Worm (Caenorhabditis elegans) whole organism, L1 larva: Measurements from ENCODE around the gene Y54F10BM.21.

Source experiments
- C16A3.4 ChIP-seq: fragments of 150-350 bp; optimal IDR thresholded peaks from 2 replicates; lab custom pipeline; 2014; ENCODE audit warnings: missing biosample characterization, missing genetic modification characterization
- F16B12.6 ChIP-seq: fragments of 150-350 bp; optimal IDR thresholded peaks from 2 replicates; lab custom pipeline; 2014; ENCODE audit warnings: missing biosample characterization, missing genetic modification characterization
- aha-1 ChIP-seq: fragments of 150-350 bp; optimal IDR thresholded peaks from 2 replicates; lab custom pipeline; 2014; ENCODE audit warnings: missing biosample characterization, missing genetic modification characterization
- ama-1 ChIP-seq: fragments of 150-350 bp; optimal IDR thresholded peaks from 2 replicates; lab custom pipeline; 2014
- blmp-1 ChIP-seq: fragments of 150-350 bp; optimal IDR thresholded peaks from 2 replicates; lab custom pipeline; 2014; ENCODE audit warnings: missing biosample characterization, missing genetic modification characterization
- ceh-63 ChIP-seq: fragments of 200-800 bp; sonication (Bioruptor generic); optimal IDR thresholded peaks from 2 replicates; lab custom pipeline; 2018; ENCODE audit warnings: mild to moderate bottlenecking, missing genetic modification characterization, missing compliant biosample characterization
- ceh-82 ChIP-seq, 3 experiments: fragments of 150-350 bp in 1 of 3; sonication (generic microtip) in 2 of 3; optimal IDR thresholded peaks; 2 replicates each; lab custom pipeline; 2014 to 2017; ENCODE audit warnings: missing biosample characterization in 3 of 3, missing genetic modification characterization in 3 of 3
- ceh-88 ChIP-seq: fragments of 200-800 bp; sonication (Bioruptor generic); IDR thresholded peaks from 2 replicates; pipeline ENCODE4 v1.3.6; 2022; ENCODE audit warnings: missing genetic modification characterization, missing compliant biosample characterization
- dpl-1 ChIP-seq, 3 experiments: fragments of 150-350 bp in 2 of 3; sonication (generic microtip) in 1 of 3; optimal IDR thresholded peaks; 2 replicates each; lab custom pipeline; 2014 to 2017; ENCODE audit warnings: missing biosample characterization in 3 of 3, missing genetic modification characterization in 3 of 3, missing genetic modification reagents in 3 of 3
- dsc-1 ChIP-seq: sonication (generic microtip); optimal IDR thresholded peaks from 2 replicates; lab custom pipeline; 2016; ENCODE audit warnings: mild to moderate bottlenecking, missing genetic modification characterization, missing compliant biosample characterization
- efl-1 ChIP-seq, 4 experiments: fragments of 150-350 bp; optimal IDR thresholded peaks in 3 of 4; peaks in 1 of 4; 1 replicate in 1 of 4; 2 replicates in 3 of 4; lab custom pipeline; 2014; ENCODE audit warnings: missing biosample characterization in 2 of 4, missing genetic modification characterization in 2 of 4, missing genetic modification reagents in 2 of 4
- elt-2 ChIP-seq: sonication (generic microtip); optimal IDR thresholded peaks from 2 replicates; lab custom pipeline; 2016; ENCODE audit warnings: missing genetic modification characterization, mild to moderate bottlenecking, inconsistent platforms, missing compliant biosample characterization, missing genetic modification reagents
- fkh-10 ChIP-seq: sonication (generic microtip); optimal IDR thresholded peaks from 2 replicates; lab custom pipeline; 2017; ENCODE audit warnings: missing biosample characterization, missing genetic modification reagents, missing genetic modification characterization
- fkh-4 ChIP-seq: sonication (generic microtip); optimal IDR thresholded peaks from 2 replicates; lab custom pipeline; 2016; ENCODE audit warnings: missing compliant biosample characterization, missing genetic modification characterization, borderline replicate concordance
- fkh-8 ChIP-seq: sonication (generic microtip); optimal IDR thresholded peaks from 2 replicates; lab custom pipeline; 2016; ENCODE audit warnings: mild to moderate bottlenecking, missing genetic modification characterization, missing compliant biosample characterization
- isw-1 ChIP-seq: fragments of 200-800 bp; sonication (Bioruptor generic); IDR thresholded peaks from 2 replicates; pipeline ENCODE4 v1.3.6; 2022; ENCODE audit warnings: missing genetic modification characterization, missing compliant biosample characterization
- lin-15B ChIP-seq: fragments of 150-350 bp; sonication (generic microtip); optimal IDR thresholded peaks from 3 replicates; lab custom pipeline; 2014; ENCODE audit warnings: missing biosample characterization, missing genetic modification characterization
- lin-35 ChIP-seq, 2 experiments: fragments of 150-350 bp; optimal IDR thresholded peaks; 2 replicates each; lab custom pipeline; 2014; ENCODE audit warnings: missing biosample characterization in 2 of 2, missing genetic modification characterization in 2 of 2, missing genetic modification reagents in 2 of 2
- lir-3 ChIP-seq: sonication (generic microtip); optimal IDR thresholded peaks from 2 replicates; lab custom pipeline; 2016; ENCODE audit warnings: mild to moderate bottlenecking, missing genetic modification characterization, moderate library complexity, missing compliant biosample characterization; ENCODE audit not compliant: poor library complexity
- lsy-2 ChIP-seq, 2 experiments: fragments of 150-350 bp; optimal IDR thresholded peaks; 2 replicates each; lab custom pipeline; 2014; ENCODE audit warnings: missing biosample characterization in 2 of 2, missing genetic modification characterization in 2 of 2
- mab-9 ChIP-seq: fragments of 200-800 bp; sonication (Bioruptor generic); IDR thresholded peaks from 2 replicates; pipeline ENCODE4 v1.3.6; 2022; ENCODE audit warnings: missing genetic modification reagents, missing genetic modification characterization, missing compliant biosample characterization
- mef-2 ChIP-seq: fragments of 150-350 bp; optimal IDR thresholded peaks from 2 replicates; lab custom pipeline; 2014; ENCODE audit warnings: missing biosample characterization, missing genetic modification characterization
- mep-1 ChIP-seq: fragments of 150-350 bp; optimal IDR thresholded peaks from 2 replicates; lab custom pipeline; 2014; ENCODE audit warnings: missing biosample characterization, missing genetic modification characterization
- nhr-12 ChIP-seq: sonication (generic microtip); optimal IDR thresholded peaks from 2 replicates; lab custom pipeline; 2017; ENCODE audit warnings: missing biosample characterization, missing genetic modification characterization
- nhr-20 ChIP-seq: sonication (generic microtip); optimal IDR thresholded peaks from 2 replicates; lab custom pipeline; 2016; ENCODE audit warnings: mild to moderate bottlenecking, missing genetic modification characterization, missing compliant biosample characterization
- nhr-237 ChIP-seq: fragments of 150-350 bp; optimal IDR thresholded peaks from 2 replicates; lab custom pipeline; 2014; ENCODE audit warnings: missing biosample characterization, missing genetic modification characterization
- nhr-28 ChIP-seq: fragments of 150-350 bp; optimal IDR thresholded peaks from 2 replicates; lab custom pipeline; 2014; ENCODE audit warnings: missing biosample characterization, missing genetic modification characterization
- nhr-85 ChIP-seq: sonication (generic microtip); peaks from one replicate; lab custom pipeline; 2016; ENCODE audit warnings: missing genetic modification characterization, inconsistent platforms, missing compliant biosample characterization
- pax-3 ChIP-seq: fragments of 200-800 bp; sonication (Bioruptor generic); optimal IDR thresholded peaks from 2 replicates; lab custom pipeline; 2018; ENCODE audit warnings: mild to moderate bottlenecking, missing genetic modification characterization, moderate library complexity, missing compliant biosample characterization
- skn-1 ChIP-seq: fragments of 150-350 bp; optimal IDR thresholded peaks from 2 replicates; lab custom pipeline; 2014; ENCODE audit warnings: missing biosample characterization, missing genetic modification characterization
- sptf-1 ChIP-seq: fragments of 150-350 bp; optimal IDR thresholded peaks from 2 replicates; lab custom pipeline; 2014; ENCODE audit warnings: missing biosample characterization, missing genetic modification characterization
- swsn-7 ChIP-seq: sonication (generic microtip); optimal IDR thresholded peaks from 2 replicates; lab custom pipeline; 2016; ENCODE audit warnings: missing genetic modification characterization, missing compliant biosample characterization
- tbx-2 ChIP-seq: sonication (generic microtip); optimal IDR thresholded peaks from 2 replicates; lab custom pipeline; 2016; ENCODE audit warnings: missing genetic modification characterization, missing compliant biosample characterization
- tlp-1 ChIP-seq: fragments of 150-350 bp; optimal IDR thresholded peaks from 2 replicates; lab custom pipeline; 2014; ENCODE audit warnings: missing biosample characterization, missing genetic modification characterization
- unc-30 ChIP-seq: sonication (generic microtip); optimal IDR thresholded peaks from 2 replicates; lab custom pipeline; 2017; ENCODE audit warnings: missing biosample characterization, missing genetic modification characterization
- vab-15 ChIP-seq: sonication (generic microtip); optimal IDR thresholded peaks from 2 replicates; lab custom pipeline; 2017; ENCODE audit warnings: missing genotype, mild to moderate bottlenecking, missing genetic modification characterization, missing compliant biosample characterization
- xbp-1 ChIP-seq: sonication (generic microtip); optimal IDR thresholded peaks from 2 replicates; lab custom pipeline; 2016; ENCODE audit warnings: missing genetic modification characterization, missing compliant biosample characterization
- zag-1 ChIP-seq: fragments of 150-350 bp; optimal IDR thresholded peaks from 2 replicates; lab custom pipeline; 2014; ENCODE audit warnings: missing biosample characterization, missing genetic modification characterization
- zip-4 ChIP-seq: fragments of 200-800 bp; sonication (Bioruptor generic); optimal IDR thresholded peaks from 2 replicates; lab custom pipeline; 2018; ENCODE audit warnings: mild to moderate bottlenecking, missing genetic modification characterization, moderate library complexity, missing compliant biosample characterization
- ztf-11 ChIP-seq, 2 experiments: sonication (generic microtip); optimal IDR thresholded peaks; 2 replicates each; lab custom pipeline; 2016 to 2017; ENCODE audit warnings: missing genetic modification characterization in 2 of 2, missing biosample characterization in 1 of 2, missing compliant biosample characterization in 1 of 2
- ztf-4 ChIP-seq: fragments of 150-350 bp; optimal IDR thresholded peaks from 2 replicates; lab custom pipeline; 2014; ENCODE audit warnings: missing biosample characterization, missing genetic modification characterization

Gene Y54F10BM.21

DNA sequence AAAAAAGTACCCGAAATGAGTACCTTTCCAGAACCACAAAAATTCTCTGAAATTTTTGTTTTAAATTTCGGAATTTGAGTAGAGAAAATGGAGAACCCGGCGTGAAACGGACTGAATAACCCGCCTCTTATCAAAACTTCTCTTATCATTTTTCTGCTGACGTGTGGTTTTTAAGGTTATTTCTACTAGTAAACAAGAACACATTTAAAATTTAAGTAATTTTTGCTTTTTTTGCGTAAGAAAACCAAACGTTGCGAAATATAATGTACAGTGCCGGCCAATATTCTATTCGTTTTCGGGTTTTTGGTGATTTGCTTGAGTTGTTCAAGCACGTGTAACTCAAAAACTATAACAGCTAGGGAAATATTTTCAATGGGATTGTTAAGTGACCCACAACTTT lies 34.1 kb downstream of the Y54F10BM.21 start:
- TF ChIP-seq vab-15 (tag; lab: Kevin White, UChicago) (no peak), C16A3.4 (no peak), unc-30 (tag; lab: Kevin White, UChicago) (no peak), blmp-1 (tag; lab: Kevin White, UChicago) (no peak), fkh-8 (no peak), elt-2 (tag; lab: Kevin White, UChicago) (no peak), nhr-85 (tag; lab: Kevin White, UChicago) (no peak), nhr-12 (tag; lab: Kevin White, UChicago) (no peak), mef-2 (tag; lab: Kevin White, UChicago) (no peak), tbx-2 (tag; lab: Kevin White, UChicago) (no peak), sptf-1 (tag; lab: Kevin White, UChicago) (no peak), pax-3 (tag; lab: Kevin White, UChicago) (no peak), dsc-1 (no peak), dpl-1 (GFP tag; optimal IDR thresholded peaks at IDR 0.05; lab: Kevin White, UChicago) (no peak), ztf-11 (tag; optimal IDR thresholded peaks at IDR 0.05; lab: Kevin White, UChicago) (no peak), lir-3 (tag; lab: Kevin White, UChicago) (no peak), swsn-7 (tag; lab: Kevin White, UChicago) (no peak)
- TF ChIP-seq, all 84 proteins: peak for 0

DNA sequence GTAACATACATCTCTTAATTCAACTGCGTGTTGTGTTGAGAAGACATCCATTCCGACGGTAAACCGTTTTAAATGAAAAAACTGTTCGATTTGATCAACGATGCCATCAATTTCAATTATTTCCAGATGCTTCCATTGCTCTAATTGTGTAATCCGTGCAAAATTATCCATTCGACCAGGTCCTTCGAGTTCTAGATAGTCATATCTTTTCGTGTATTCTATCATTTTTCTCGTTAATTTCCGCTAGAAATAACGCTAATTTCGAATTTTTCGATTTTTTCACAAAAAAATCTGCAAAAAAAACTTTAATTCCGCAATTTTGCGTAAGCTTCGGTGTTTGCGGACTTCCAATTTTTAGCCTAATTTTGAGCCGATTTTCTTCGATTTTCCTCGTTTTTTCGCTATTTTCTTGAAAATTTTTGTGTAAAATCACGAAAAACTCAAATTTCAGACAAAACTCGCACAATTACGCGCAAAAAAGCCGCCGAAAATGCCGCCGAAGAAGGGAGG lies 37.1 kb downstream of the Y54F10BM.21 start, which contains the start of the genes fbxa-66 and iffb-1:
Gene fbxa-66, minus strand, starts transcription at position 51 of the 510 bp plus-strand sequence.
Gene iffb-1, plus strand, starts transcription at position 452 of the 510 bp plus-strand sequence.
- TF ChIP-seq mab-9 (GFP tag; lab: Robert Waterston, UW), result no peak
- no peak for TF ChIP-seq ama-1
- TF ChIP-seq nhr-20 (tag; lab: Kevin White, UChicago), result no peak
- peak; percentile 51 for TF ChIP-seq mep-1 (tag; lab: Kevin White, UChicago)
- TF ChIP-seq zip-4 (GFP tag; lab: Kevin White, UChicago), result no peak
- peak; percentile 39 to 47 for TF ChIP-seq lsy-2 (tag; optimal IDR thresholded peaks at IDR 0.05; lab: Kevin White, UChicago)
- no peak for TF ChIP-seq tlp-1 (tag; lab: Kevin White, UChicago)
- TF ChIP-seq ceh-82 (tag; optimal IDR thresholded peaks at IDR 0.05; lab: Kevin White, UChicago), result peak in 1 of 3 experiments; percentile 30
- no peak for TF ChIP-seq zag-1
- TF ChIP-seq ztf-11 (tag; optimal IDR thresholded peaks at IDR 0.05; lab: Kevin White, UChicago), result no peak
- peak; percentile 2 for TF ChIP-seq xbp-1 (tag; lab: Kevin White, UChicago)
- peak; percentile 85 for TF ChIP-seq F16B12.6 (tag; lab: Kevin White, UChicago)
- no peak for TF ChIP-seq pax-3 (tag; lab: Kevin White, UChicago)
- no peak for TF ChIP-seq fkh-4 (tag; lab: Kevin White, UChicago)
- peak; percentile 37 to 55 for TF ChIP-seq lin-35 (GFP tag; optimal IDR thresholded peaks at IDR 0.05; lab: Kevin White, UChicago)
- TF ChIP-seq skn-1 (tag; lab: Kevin White, UChicago), result peak; percentile 9
- peak; percentile 25 to 70 (median 55) for TF ChIP-seq dpl-1 (GFP tag; optimal IDR thresholded peaks at IDR 0.05; lab: Kevin White, UChicago)
- TF ChIP-seq fkh-8, result no peak
- TF ChIP-seq ztf-4 (tag; lab: Kevin White, UChicago), result no peak
- TF ChIP-seq isw-1 (GFP tag; lab: Robert Waterston, UW), result 0 out of 2 replicates have a peak, but pooled peaks have one; percentile 4
- no peak for TF ChIP-seq aha-1 (tag; lab: Kevin White, UChicago)
- no peak for TF ChIP-seq nhr-237 (tag; lab: Kevin White, UChicago)
- no peak for TF ChIP-seq nhr-28
- TF ChIP-seq ceh-88 (GFP tag; lab: Robert Waterston, UW), result no peak
- TF ChIP-seq nhr-85 (tag; lab: Kevin White, UChicago), result peak; percentile 51
- TF ChIP-seq efl-1 (optimal IDR thresholded peaks at IDR 0.05; lab: Kevin White, UChicago), result peak; percentile 42 to 62
- TF ChIP-seq efl-1 (GFP tag; optimal IDR thresholded peaks at IDR 0.05 in 1 of 2; lab: Kevin White, UChicago), result peak; percentile 65 to 95
- TF ChIP-seq ceh-63 (GFP tag; lab: Kevin White, UChicago), result no peak

DNA sequence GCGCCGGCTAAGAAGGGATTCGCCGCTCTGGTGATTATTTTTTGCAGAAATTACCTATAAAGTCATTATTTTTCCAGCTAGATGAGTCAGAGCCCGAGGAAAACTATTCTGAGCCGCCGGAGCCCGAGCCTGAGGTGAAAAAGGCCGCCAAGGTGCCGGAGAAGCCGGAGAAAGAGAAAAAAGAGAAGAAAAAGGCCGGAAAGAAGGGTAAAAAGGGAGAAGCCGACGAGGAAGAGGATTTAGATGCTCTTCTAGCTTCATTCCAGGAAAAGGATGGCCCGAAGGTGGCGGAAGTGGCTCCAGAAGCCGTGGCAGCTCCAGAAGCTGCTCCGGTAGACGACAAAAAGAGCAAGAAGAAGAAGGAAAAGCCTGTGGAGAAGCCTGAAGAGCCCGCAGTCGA lies 37.7 kb downstream of the Y54F10BM.21 start:
- TF ChIP-seq fkh-10 (GFP tag; lab: Kevin White, UChicago) (no peak), fkh-8 (no peak), lin-15B (tag; lab: Kevin White, UChicago) (no peak), efl-1 (optimal IDR thresholded peaks at IDR 0.05; lab: Kevin White, UChicago) (no peak), efl-1 (GFP tag; optimal IDR thresholded peaks at IDR 0.05 in 1 of 2; lab: Kevin White, UChicago) (peak in 1 of 2 experiments; percentile 68)
- TF ChIP-seq, all 84 proteins: peak for 1
